Fruit fly (Drosophila melanogaster): ENCODE measurements around the gene CG5381.

dm6 chr2L:10311822-10312221 is 11.1 kb downstream of the CG5381 start:
- TF ChIP-seq Dfd (GFP tag; optimal IDR thresholded peaks at IDR 0.05) = no peak
- TF ChIP-seq sage (GFP tag; optimal IDR thresholded peaks at IDR 0.05) = peak; percentile 47
- no peak for TF ChIP-seq sv (GFP tag; optimal IDR thresholded peaks at IDR 0.05)
- TF ChIP-seq GATAd (GFP tag; optimal IDR thresholded peaks at IDR 0.05) = no peak
- TF ChIP-seq Abd-B (GFP tag; optimal IDR thresholded peaks at IDR 0.05) = no peak
- TF ChIP-seq Hr78 (GFP tag; optimal IDR thresholded peaks at IDR 0.05) = no peak
- TF ChIP-seq h (GFP tag; optimal IDR thresholded peaks at IDR 0.05) = no peak
- no peak for TF ChIP-seq rgr (GFP tag; optimal IDR thresholded peaks at IDR 0.05)
- TF ChIP-seq CG32264 (GFP tag; optimal IDR thresholded peaks at IDR 0.05) = no peak
- no peak for TF ChIP-seq psq (GFP tag; optimal IDR thresholded peaks at IDR 0.05)
- TF ChIP-seq Myc (optimal IDR thresholded peaks at IDR 0.05) = peak; percentile 10

Data from whole organism, wandering third instar larva.